Worm (Caenorhabditis elegans) whole organism, young adult: ENCODE results near the gene grl-18.

Experiments used
- Y67H2A.10 ChIP-seq: fragments of 200-800 bp; sonication (Bioruptor generic); conservative IDR thresholded peaks from 2 replicates; pipeline ENCODE4 v1.3.6; 2022; ENCODE audit warnings: missing genetic modification reagents, missing genetic modification characterization, missing compliant biosample characterization
- ama-1 ChIP-seq, 3 experiments: fragments of 150-350 bp in 1 of 3; sonication (generic microtip) in 2 of 3; optimal IDR thresholded peaks; 2 replicates each; lab custom pipeline; 2014 to 2018; ENCODE audit warnings: missing biosample characterization in 2 of 3, missing genetic modification characterization in 2 of 3, missing genetic modification reagents in 2 of 3
- attf-3 ChIP-seq: fragments of 200-800 bp; sonication (Bioruptor generic); conservative IDR thresholded peaks from 2 replicates; pipeline ENCODE4 v1.3.6; 2022; ENCODE audit warnings: missing genetic modification reagents, missing genetic modification characterization, missing compliant biosample characterization
- ceh-100 ChIP-seq: fragments of 200-800 bp; sonication (Bioruptor generic); IDR thresholded peaks from 2 replicates; pipeline ENCODE4 v1.3.6; 2022; ENCODE audit warnings: missing genetic modification reagents, missing genetic modification characterization, missing compliant biosample characterization
- efl-1 ChIP-seq: fragments of 150-350 bp; optimal IDR thresholded peaks from 2 replicates; lab custom pipeline; 2014; ENCODE audit warnings: missing biosample characterization, missing genetic modification reagents, missing genetic modification characterization
- him-1 ChIP-seq: sonication (generic microtip); optimal IDR thresholded peaks from 2 replicates; lab custom pipeline; 2016; ENCODE audit warnings: missing genotype, missing genetic modification reagents, missing genetic modification characterization, missing compliant biosample characterization
- rec-8 ChIP-seq, 2 experiments: sonication (generic microtip); optimal IDR thresholded peaks; 2 replicates each; lab custom pipeline; 2016; ENCODE audit warnings: mild to moderate bottlenecking in 2 of 2, missing genetic modification characterization in 2 of 2, missing genetic modification reagents in 2 of 2, missing genotype in 2 of 2, missing biosample characterization in 1 of 2, missing compliant biosample characterization in 1 of 2, moderate library complexity in 1 of 2
- snpc-4 ChIP-seq, 5 experiments: fragments of 150-350 bp in 1 of 5; sonication (generic microtip) in 4 of 5; optimal IDR thresholded peaks; 2 replicates each; lab custom pipeline; 2014 to 2018; ENCODE audit warnings: missing genetic modification characterization in 5 of 5, missing biosample characterization in 3 of 5, antibody characterized with exemption in 2 of 5, mild to moderate bottlenecking in 2 of 5, missing compliant biosample characterization in 2 of 5, missing genotype in 2 of 5, moderate library complexity in 2 of 5, missing genetic modification reagents in 1 of 5

- peak; percentile 41 for TF ChIP-seq efl-1 (GFP tag; lab: Kevin White, UChicago)
- peak; percentile 78 for TF ChIP-seq attf-3 (GFP tag; lab: Robert Waterston, UW)
- no peak for TF ChIP-seq ama-1 (optimal IDR thresholded peaks at IDR 0.05; lab: Kevin White, UChicago)
- no peak for TF ChIP-seq ama-1 (GFP tag; optimal IDR thresholded peaks at IDR 0.05; lab: Kevin White, UChicago)
- peak; percentile 52 for TF ChIP-seq snpc-4 (GFP tag; optimal IDR thresholded peaks at IDR 0.05; lab: Kevin White, UChicago)
- TF ChIP-seq snpc-4 (tag; optimal IDR thresholded peaks at IDR 0.05; lab: Kevin White, UChicago), result peak in 3 of 4 experiments; percentile 76 to 84 (median 78)
- TF ChIP-seq rec-8 (tag; optimal IDR thresholded peaks at IDR 0.05; lab: Kevin White, UChicago), result no peak
- TF ChIP-seq him-1 (tag; lab: Kevin White, UChicago), result peak; percentile 36
- TF ChIP-seq Y67H2A.10 (GFP tag; lab: Robert Waterston, UW), result peak; percentile 70
- TF ChIP-seq ceh-100 (GFP tag; lab: Robert Waterston, UW), result peak; percentile 75
Observed at ce11 chrV:5504807-5505442, 16.3 kb upstream of the grl-18 start, which contains the start of the genes dnj-19 and nhr-47.
